Worm (Caenorhabditis elegans): ENCODE data around the gene Y51H4A.1.

- TF ChIP-seq ama-1 (optimal IDR thresholded peaks at IDR 0.05) (no peak), syd-9 (tag; optimal IDR thresholded peaks at IDR 0.05) (no peak), unc-3 (GFP tag; conservative IDR thresholded peaks at IDR 0.05) (no peak), unc-3 (tag; optimal IDR thresholded peaks at IDR 0.05) (no peak), dmd-4 (tag; optimal IDR thresholded peaks at IDR 0.05; ENCODE audit: borderline replicate concordance) (no peak), ceh-19 (GFP tag; optimal IDR thresholded peaks at IDR 0.05) (no peak), elt-2 (tag; optimal IDR thresholded peaks at IDR 0.05) (no peak), pha-2 (tag; optimal IDR thresholded peaks at IDR 0.05) (no peak), nhr-11 (tag; optimal IDR thresholded peaks at IDR 0.05) (no peak)
Measured at ce11 chrIV:16477169-16477568, at the start of gene Y51H4A.1.
